Worm (Caenorhabditis elegans): Measurements from ENCODE around the gene ZK813.3.

ce11 chrX:3465785-3466184, 24.1 kb downstream of the ZK813.3 start, which contains the start of the genes ZK377.15 and sax-3:
- TF ChIP-seq lin-13 (tag; optimal IDR thresholded peaks at IDR 0.05) (no peak), unc-39 (tag; optimal IDR thresholded peaks at IDR 0.05) (no peak), nhr-28 (tag; optimal IDR thresholded peaks at IDR 0.05) (no peak), mab-5 (tag; optimal IDR thresholded peaks at IDR 0.05) (no peak), flh-1 (GFP tag; optimal IDR thresholded peaks at IDR 0.05) (no peak), ces-1 (GFP tag; optimal IDR thresholded peaks at IDR 0.05) (no peak), pha-4 (tag; optimal IDR thresholded peaks at IDR 0.05) (no peak), mep-1 (tag; optimal IDR thresholded peaks at IDR 0.05) (no peak), lsy-2 (tag; optimal IDR thresholded peaks at IDR 0.05) (no peak), nhr-237 (tag; optimal IDR thresholded peaks at IDR 0.05) (no peak)

Data from whole organism, mixed stage, embryonic.